Fruit fly (Drosophila melanogaster): Measurements from ENCODE around the gene Mcm10.

Mcm10 gene

dm6 chr2L:21214961-21215362, 35.2 kb downstream of the Mcm10 start (continued):
- no peak; the same call in 1 of the 2 replicates for TF ChIP-seq MBD-R2 (GFP tag; IDR thresholded peaks at IDR 0.05)
- TF ChIP-seq CG13894 (tag; optimal IDR thresholded peaks at IDR 0.05), result peak; percentile 61
- TF ChIP-seq crc (GFP tag; optimal IDR thresholded peaks at IDR 0.05), result no peak
- TF ChIP-seq disco-r (GFP tag; optimal IDR thresholded peaks at IDR 0.05), result no peak
- peak; percentile 50; the same call in 1 of the 2 replicates for TF ChIP-seq stc (GFP tag; IDR thresholded peaks at IDR 0.05)
- no peak for TF ChIP-seq CG12299 (tag; optimal IDR thresholded peaks at IDR 0.05)
- TF ChIP-seq CG7372 (GFP tag; IDR thresholded peaks at IDR 0.05), result no peak
- no peak for TF ChIP-seq CG1602 (GFP tag; optimal IDR thresholded peaks at IDR 0.05)
- peak; percentile 46 for TF ChIP-seq Antp (GFP tag; optimal IDR thresholded peaks at IDR 0.05)
- TF ChIP-seq Ets65A (GFP tag), result peak; percentile 89
- TF ChIP-seq shn (GFP tag; optimal IDR thresholded peaks at IDR 0.05), result no peak
- no peak for TF ChIP-seq cg (GFP tag; optimal IDR thresholded peaks at IDR 0.05)
- no peak for TF ChIP-seq ranshi (GFP tag; IDR thresholded peaks at IDR 0.05)
- TF ChIP-seq mld (GFP tag; IDR thresholded peaks at IDR 0.05; ENCODE audit: partially characterized antibody), result peak; percentile 66; the same call in 2 of the 3 replicates
- peak; percentile 29 for TF ChIP-seq Dip3 (GFP tag; optimal IDR thresholded peaks at IDR 0.05)
- no peak for TF ChIP-seq sna (GFP tag; IDR thresholded peaks at IDR 0.05; ENCODE audit: partially characterized antibody)
- no peak for TF ChIP-seq br (optimal IDR thresholded peaks at IDR 0.05)
- TF ChIP-seq Neu2 (GFP tag; optimal IDR thresholded peaks at IDR 0.05; ENCODE audit: borderline replicate concordance), result peak; percentile 2
- peak; percentile 32 for TF ChIP-seq fd102C (GFP tag; optimal IDR thresholded peaks at IDR 0.05)
- TF ChIP-seq E2f1 (GFP tag; IDR thresholded peaks at IDR 0.05), result 0 out of 2 replicates have a peak, but pooled peaks have one; percentile 26
- 0 out of 3 replicates have a peak, but pooled peaks have one; percentile 33 for TF ChIP-seq so (GFP tag; IDR thresholded peaks at IDR 0.05)
- peak; percentile 5 for TF ChIP-seq CG9727 (GFP tag; optimal IDR thresholded peaks at IDR 0.05)
- no peak for TF ChIP-seq Dll (GFP tag; IDR thresholded peaks at IDR 0.05; ENCODE audit: partially characterized antibody)
- TF ChIP-seq CG30020 (tag; optimal IDR thresholded peaks at IDR 0.05), result no peak
- no peak for TF ChIP-seq CG13424 (tag; optimal IDR thresholded peaks at IDR 0.05)
- no peak for TF ChIP-seq NK7.1 (GFP tag; optimal IDR thresholded peaks at IDR 0.05)
- TF ChIP-seq Doc2 (GFP tag; IDR thresholded peaks at IDR 0.05), result no peak
- peak; percentile 3 for TF ChIP-seq vfl (GFP tag; optimal IDR thresholded peaks at IDR 0.05)
- TF ChIP-seq jigr1 (GFP tag; IDR thresholded peaks at IDR 0.05), result no peak
- peak; percentile 11 for TF ChIP-seq CG30403 (GFP tag; optimal IDR thresholded peaks at IDR 0.05)
- no peak for TF ChIP-seq Lpt (GFP tag; optimal IDR thresholded peaks at IDR 0.05)
- TF ChIP-seq CG15514 (GFP tag; optimal IDR thresholded peaks at IDR 0.05), result peak; percentile 36
- TF ChIP-seq Atf6 (GFP tag; IDR thresholded peaks at IDR 0.05), result peak; percentile 27
- peak; percentile 49 for TF ChIP-seq Mad (GFP tag; optimal IDR thresholded peaks at IDR 0.05)
- TF ChIP-seq seq (GFP tag; IDR thresholded peaks at IDR 0.05), result no peak
- no peak for TF ChIP-seq CG18011 (GFP tag; optimal IDR thresholded peaks at IDR 0.05)
- TF ChIP-seq CG6654 (GFP tag; optimal IDR thresholded peaks at IDR 0.05), result no peak
- TF ChIP-seq Atf3 (GFP tag; optimal IDR thresholded peaks at IDR 0.05), result peak; percentile 3
- no peak for TF ChIP-seq CG2712 (tag; optimal IDR thresholded peaks at IDR 0.05)
- TF ChIP-seq NfI (GFP tag; optimal IDR thresholded peaks at IDR 0.05), result no peak
- TF ChIP-seq Hmx (GFP tag; optimal IDR thresholded peaks at IDR 0.05), result no peak
- TF ChIP-seq Nf-YB (GFP tag; optimal IDR thresholded peaks at IDR 0.05), result no peak
- no peak for TF ChIP-seq nau (GFP tag; optimal IDR thresholded peaks at IDR 0.05)
- no peak; the same call in 2 of the 3 replicates for TF ChIP-seq ken (GFP tag; IDR thresholded peaks at IDR 0.05)
- peak; percentile 26 for TF ChIP-seq bab2 (GFP tag; optimal IDR thresholded peaks at IDR 0.05)
- 0 out of 2 replicates have a peak, but pooled peaks have one; percentile 45 for TF ChIP-seq tna (GFP tag; IDR thresholded peaks at IDR 0.05; ENCODE audit: partially characterized antibody)
- TF ChIP-seq BtbVII (GFP tag; optimal IDR thresholded peaks at IDR 0.05), result no peak
- TF ChIP-seq CG1603 (tag; optimal IDR thresholded peaks at IDR 0.05), result peak; percentile 34
- TF ChIP-seq CG10274 (GFP tag; optimal IDR thresholded peaks at IDR 0.05), result no peak
- no peak for TF ChIP-seq unpg (GFP tag; optimal IDR thresholded peaks at IDR 0.05)
- no peak for TF ChIP-seq Ravus (GFP tag; IDR thresholded peaks at IDR 0.05)
- no peak for TF ChIP-seq CG3838 (GFP tag; optimal IDR thresholded peaks at IDR 0.05)
